Worm (Caenorhabditis elegans) whole organism, L3 larva: Measurements from ENCODE around the gene ect-2.

ENCODE experiments used
- ZK546.5 ChIP-seq: sonication (generic microtip); optimal IDR thresholded peaks from 2 replicates; lab custom pipeline; 2017; ENCODE audit warnings: missing biosample characterization, missing genetic modification characterization
- ceh-28 ChIP-seq: fragments of 150-350 bp; optimal IDR thresholded peaks from 2 replicates; lab custom pipeline; 2014; ENCODE audit warnings: missing biosample characterization, missing genetic modification reagents, missing genetic modification characterization
- ceh-82 ChIP-seq: fragments of 150-350 bp; optimal IDR thresholded peaks from 2 replicates; lab custom pipeline; 2014; ENCODE audit warnings: missing biosample characterization, missing genetic modification characterization
- ceh-9 ChIP-seq: sonication (generic microtip); optimal IDR thresholded peaks from 2 replicates; lab custom pipeline; 2018; ENCODE audit warnings: missing biosample characterization, missing genetic modification characterization
- egl-5 ChIP-seq: fragments of 150-350 bp; optimal IDR thresholded peaks from 2 replicates; lab custom pipeline; 2017; ENCODE audit warnings: missing biosample characterization, missing genetic modification reagents, missing genetic modification characterization, inconsistent platforms
- elt-1 ChIP-seq: fragments of 150-350 bp; optimal IDR thresholded peaks from 2 replicates; lab custom pipeline; 2014; ENCODE audit warnings: missing biosample characterization, missing genetic modification characterization
- fkh-10 ChIP-seq: sonication (generic microtip); optimal IDR thresholded peaks from 2 replicates; lab custom pipeline; 2017; ENCODE audit warnings: missing biosample characterization, missing genetic modification reagents, missing genetic modification characterization
- fkh-2 ChIP-seq: fragments of 150-350 bp; optimal IDR thresholded peaks from 2 replicates; lab custom pipeline; 2014; ENCODE audit warnings: missing biosample characterization, missing genetic modification reagents, missing genetic modification characterization
- fos-1 ChIP-seq: fragments of 150-350 bp; optimal IDR thresholded peaks from 2 replicates; lab custom pipeline; 2014; ENCODE audit warnings: missing biosample characterization, missing genetic modification characterization
- hmg-11 ChIP-seq: sonication (generic microtip); optimal IDR thresholded peaks from 2 replicates; lab custom pipeline; 2016; ENCODE audit warnings: missing genetic modification characterization, missing compliant biosample characterization
- lin-15B ChIP-seq: fragments of 150-350 bp; optimal IDR thresholded peaks from 2 replicates; lab custom pipeline; 2014; ENCODE audit warnings: missing biosample characterization, missing genetic modification characterization
- lin-39 ChIP-seq: fragments of 150-350 bp; optimal IDR thresholded peaks from 2 replicates; lab custom pipeline; 2018; ENCODE audit warnings: missing biosample characterization, missing genetic modification reagents, missing genetic modification characterization
- lsy-12 ChIP-seq: sonication (generic microtip); optimal IDR thresholded peaks from 2 replicates; lab custom pipeline; 2016; ENCODE audit warnings: mild to moderate bottlenecking, missing genetic modification characterization, missing compliant biosample characterization
- mdl-1 ChIP-seq: fragments of 150-350 bp; optimal IDR thresholded peaks from 2 replicates; lab custom pipeline; 2014; ENCODE audit warnings: missing biosample characterization, missing genetic modification characterization
- mml-1 ChIP-seq: fragments of 150-350 bp; sonication (generic microtip); optimal IDR thresholded peaks from 3 replicates; lab custom pipeline; 2014; ENCODE audit warnings: missing biosample characterization, missing genetic modification characterization
- nfya-1 ChIP-seq: sonication (generic microtip); optimal IDR thresholded peaks from 2 replicates; lab custom pipeline; 2017; ENCODE audit warnings: missing genetic modification characterization, mild to moderate bottlenecking, missing compliant biosample characterization, antibody characterized with exemption, moderate library complexity; ENCODE audit not compliant: insufficient read depth
- nhr-11 ChIP-seq: fragments of 150-350 bp; optimal IDR thresholded peaks from 2 replicates; lab custom pipeline; 2014; ENCODE audit warnings: missing biosample characterization, missing genetic modification characterization
- nhr-23 ChIP-seq: fragments of 150-350 bp; optimal IDR thresholded peaks from 2 replicates; lab custom pipeline; 2014; ENCODE audit warnings: missing biosample characterization, missing genetic modification reagents, missing genetic modification characterization
- nhr-237 ChIP-seq: fragments of 150-350 bp; optimal IDR thresholded peaks from 2 replicates; lab custom pipeline; 2014; ENCODE audit warnings: missing biosample characterization, missing genetic modification characterization
- nhr-43 ChIP-seq: sonication (generic microtip); optimal IDR thresholded peaks from 2 replicates; lab custom pipeline; 2016; ENCODE audit warnings: mild to moderate bottlenecking, missing genetic modification characterization, missing compliant biosample characterization; ENCODE audit not compliant: poor library complexity, severe bottlenecking
- nhr-76 ChIP-seq: fragments of 150-350 bp; sonication (generic microtip); optimal IDR thresholded peaks from 5 replicates; lab custom pipeline; 2014; ENCODE audit warnings: missing biosample characterization, missing genetic modification characterization
- pqm-1 ChIP-seq: fragments of 150-350 bp; optimal IDR thresholded peaks from 2 replicates; lab custom pipeline; 2017; ENCODE audit warnings: missing biosample characterization, missing genetic modification characterization, inconsistent platforms
- snpc-4 ChIP-seq: fragments of 150-350 bp; optimal IDR thresholded peaks from 2 replicates; lab custom pipeline; 2014; ENCODE audit warnings: missing biosample characterization, missing genetic modification characterization
- unc-39 ChIP-seq: sonication (generic microtip); optimal IDR thresholded peaks from 4 replicates; lab custom pipeline; 2017; ENCODE audit warnings: missing biosample characterization, missing genetic modification characterization
- zag-1 ChIP-seq: fragments of 150-350 bp; optimal IDR thresholded peaks from 2 replicates; lab custom pipeline; 2014; ENCODE audit warnings: missing biosample characterization, missing genetic modification characterization
- ztf-11 ChIP-seq: fragments of 150-350 bp; optimal IDR thresholded peaks from 2 replicates; lab custom pipeline; 2014; ENCODE audit warnings: missing biosample characterization, missing genetic modification characterization

The ect-2 gene

ce11 chrII:10761653-10762052 lies 22.1 kb downstream of the ect-2 start:
- TF ChIP-seq mml-1 (tag; lab: Kevin White, UChicago), result no peak
- no peak for TF ChIP-seq egl-5 (tag; lab: Kevin White, UChicago)
- peak; percentile 2 for TF ChIP-seq hmg-11 (tag; lab: Kevin White, UChicago)
- TF ChIP-seq fkh-10 (GFP tag; lab: Kevin White, UChicago), result no peak
- TF ChIP-seq nhr-23 (tag; lab: Kevin White, UChicago), result no peak
- TF ChIP-seq nhr-76 (tag; lab: Kevin White, UChicago), result no peak
- peak; percentile 25 for TF ChIP-seq snpc-4
- TF ChIP-seq nhr-11 (tag; lab: Kevin White, UChicago), result no peak

DNA sequence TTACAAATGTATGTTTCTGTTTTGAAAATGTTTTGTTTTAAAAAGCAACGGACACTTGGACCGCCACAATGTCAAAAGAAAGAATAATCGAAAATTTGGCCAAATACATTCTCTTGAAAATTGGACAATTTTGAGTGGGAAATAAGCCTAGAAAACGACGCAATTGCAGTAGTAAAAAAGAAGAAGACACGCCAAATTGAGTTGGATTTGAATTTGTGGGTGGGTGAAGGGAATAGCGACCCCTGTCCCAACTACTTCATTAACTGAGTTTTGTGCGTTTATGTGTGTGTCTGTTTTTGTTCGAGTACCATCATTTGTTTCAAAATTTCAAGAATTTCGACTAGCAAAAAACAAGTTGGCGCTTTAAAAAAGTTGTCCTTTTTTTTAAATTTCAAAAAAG lies 23.0 kb downstream of the ect-2 start:
- TF ChIP-seq lin-15B (tag; lab: Kevin White, UChicago) (no peak), hmg-11 (tag; lab: Kevin White, UChicago) (no peak), zag-1 (tag; lab: Kevin White, UChicago) (no peak), ztf-11 (tag; lab: Kevin White, UChicago) (no peak), ZK546.5 (no peak)

DNA sequence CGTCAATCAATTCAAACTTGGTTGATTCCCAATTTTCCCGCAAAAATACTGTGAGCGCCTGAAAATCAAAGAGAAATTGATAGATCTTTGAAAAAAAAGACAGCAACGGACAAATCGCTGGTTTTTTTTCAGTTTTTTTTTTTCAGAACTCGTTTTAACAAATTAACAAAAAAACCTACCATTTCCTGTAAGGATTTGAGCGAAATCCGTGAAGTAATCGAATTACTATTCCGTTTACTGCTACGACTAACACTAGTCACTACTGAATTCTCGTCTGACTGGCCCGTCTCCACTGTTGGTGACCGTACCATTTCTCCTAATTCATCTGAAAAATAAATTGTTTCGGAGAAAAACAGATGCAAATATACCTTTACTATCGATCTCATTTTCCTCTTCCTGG lies 24.3 kb downstream of the ect-2 start:
- TF ChIP-seq ceh-28 (tag; lab: Kevin White, UChicago) (no peak), pqm-1 (tag; lab: Kevin White, UChicago) (no peak), nfya-1 (no peak), snpc-4 (no peak)

DNA sequence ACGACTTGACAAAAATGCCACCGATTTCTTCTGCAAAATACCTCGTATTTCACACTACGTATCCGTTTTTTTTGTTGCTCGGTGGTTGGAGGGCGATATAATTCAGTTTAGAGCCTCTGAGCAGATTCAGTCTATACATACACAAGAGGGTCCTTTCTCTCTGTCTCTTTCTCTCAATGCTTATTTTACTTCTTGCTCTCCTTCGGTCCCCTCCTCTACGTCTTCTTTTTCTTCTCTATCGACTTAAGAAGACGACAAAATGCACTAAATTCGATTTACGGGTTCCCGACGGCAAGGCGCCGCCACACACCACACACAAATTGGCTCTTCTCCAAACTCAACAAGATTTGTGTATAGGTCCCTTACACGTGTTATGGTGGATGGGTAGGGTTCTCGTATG lies 24.8 kb downstream of the ect-2 start:
- TF ChIP-seq elt-1 (no peak), fkh-10 (GFP tag; lab: Kevin White, UChicago) (peak; percentile 54), nfya-1 (peak; percentile 38)

ce11 chrII:10755455-10755854 lies 28.3 kb downstream of the ect-2 start:
- TF ChIP-seq fos-1 (tag; lab: Kevin White, UChicago) (no peak), snpc-4 (no peak), hmg-11 (tag; lab: Kevin White, UChicago) (peak; percentile 33), ceh-9 (tag; lab: Kevin White, UChicago) (no peak), ceh-82 (tag; lab: Kevin White, UChicago) (no peak), nhr-43 (tag; lab: Kevin White, UChicago) (no peak), zag-1 (tag; lab: Kevin White, UChicago) (no peak), fkh-10 (GFP tag; lab: Kevin White, UChicago) (no peak), lin-15B (tag; lab: Kevin White, UChicago) (no peak)

ce11 chrII:10753694-10754093 lies 30.1 kb downstream of the ect-2 start:
- peak; percentile 94 for TF ChIP-seq fkh-10 (GFP tag; lab: Kevin White, UChicago)
- no peak for TF ChIP-seq unc-39
- TF ChIP-seq, all 47 proteins: peak for 1

- TF ChIP-seq hmg-11 (tag; lab: Kevin White, UChicago), result peak; percentile 44
- no peak for TF ChIP-seq fkh-2 (tag; lab: Kevin White, UChicago)
- TF ChIP-seq lin-15B (tag; lab: Kevin White, UChicago), result peak; percentile 18
- TF ChIP-seq nfya-1, result peak; percentile 44
- TF ChIP-seq lin-39 (tag; lab: Kevin White, UChicago), result peak; percentile 81
- no peak for TF ChIP-seq fkh-10 (GFP tag; lab: Kevin White, UChicago)
Measured at ce11 chrII:10744801-10745200, 39.0 kb downstream of the ect-2 start.

ce11 chrII:10737059-10737458 lies 46.7 kb downstream of the ect-2 start, which contains the start of gene C52A11.3:
TSS of gene C52A11.3 (plus strand) at chrII:10737359.
- TF ChIP-seq nhr-43 (tag; lab: Kevin White, UChicago), result no peak
- TF ChIP-seq mdl-1 (tag; lab: Kevin White, UChicago), result no peak
- no peak for TF ChIP-seq nhr-237
- TF ChIP-seq pqm-1 (tag; lab: Kevin White, UChicago), result no peak
- TF ChIP-seq ZK546.5, result no peak
- TF ChIP-seq lsy-12 (tag; lab: Kevin White, UChicago), result no peak
- no peak for TF ChIP-seq ceh-82 (tag; lab: Kevin White, UChicago)
